Worm (Caenorhabditis elegans): ENCODE results near the gene asg-2.

DNA sequence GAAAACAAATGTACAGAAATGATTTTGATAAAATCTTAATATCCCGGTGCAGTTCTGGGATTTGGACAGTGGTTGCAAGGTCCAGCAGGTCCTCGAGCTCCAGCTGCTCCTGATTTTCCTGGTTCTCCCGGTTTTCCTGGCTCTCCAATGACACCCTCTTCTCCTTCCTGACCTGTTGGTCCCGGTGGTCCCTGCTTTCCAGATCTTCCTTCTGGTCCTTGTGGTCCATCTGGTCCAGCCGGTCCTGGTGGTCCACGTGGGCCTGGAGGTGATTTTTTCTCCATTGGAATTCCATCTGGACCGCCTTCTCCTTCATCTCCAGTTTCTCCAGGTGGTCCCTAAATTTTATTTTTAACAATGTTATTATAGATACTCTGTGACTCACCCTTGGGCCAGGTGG lies 34.2 kb downstream of the asg-2 start:
- TF ChIP-seq nhr-11 (tag; optimal IDR thresholded peaks at IDR 0.05) (no peak), snpc-4 (tag; optimal IDR thresholded peaks at IDR 0.05) (no peak), dmd-9 (GFP tag; IDR thresholded peaks at IDR 0.05) (no peak), ztf-7 (tag; optimal IDR thresholded peaks at IDR 0.05) (no peak), rbr-2 (tag; optimal IDR thresholded peaks at IDR 0.05) (no peak), pqm-1 (tag; optimal IDR thresholded peaks at IDR 0.05) (no peak), unc-39 (tag; optimal IDR thresholded peaks at IDR 0.05) (no peak), pha-4 (GFP tag; IDR thresholded peaks at IDR 0.05) (no peak), pha-4 (tag; optimal IDR thresholded peaks at IDR 0.05) (no peak), skn-1 (tag; optimal IDR thresholded peaks at IDR 0.05) (no peak), spr-3 (GFP tag; optimal IDR thresholded peaks at IDR 0.05) (no peak), ZK337.2 (GFP tag; IDR thresholded peaks at IDR 0.05) (no peak)
